Worm (Caenorhabditis elegans) whole organism, L4 larva: Measurements from ENCODE around the gene Y56A3A.41.

Experiments
- F10B5.3 ChIP-seq: sonication (generic microtip); optimal IDR thresholded peaks from 2 replicates; lab custom pipeline; 2016; ENCODE audit warnings: mild to moderate bottlenecking, missing genetic modification characterization, missing compliant biosample characterization
- F26F4.8 ChIP-seq: fragments of 200-800 bp; sonication (Bioruptor generic); conservative IDR thresholded peaks from 2 replicates; pipeline ENCODE4 v1.3.6; 2022; ENCODE audit warnings: missing genetic modification characterization, missing compliant biosample characterization
- F37D6.2 ChIP-seq: sonication (generic microtip); optimal IDR thresholded peaks from 2 replicates; lab custom pipeline; 2016; ENCODE audit warnings: mild to moderate bottlenecking, missing genetic modification characterization, missing compliant biosample characterization
- F44E2.7 ChIP-seq: fragments of 200-800 bp; sonication (Bioruptor generic); IDR thresholded peaks from 2 replicates; pipeline ENCODE4 v2.1.2; 2022; ENCODE audit warnings: missing genetic modification characterization, missing compliant biosample characterization
- T20F7.1 ChIP-seq: fragments of 200-800 bp; sonication (Bioruptor generic); optimal IDR thresholded peaks from 2 replicates; lab custom pipeline; 2018; ENCODE audit warnings: mild to moderate bottlenecking, missing genetic modification characterization, missing compliant biosample characterization
- T26A8.4 ChIP-seq: fragments of 200-800 bp; sonication (Bioruptor generic); IDR thresholded peaks from 2 replicates; pipeline ENCODE4 v1.3.6; 2022; ENCODE audit warnings: missing genetic modification characterization, missing compliant biosample characterization
- ceh-44 ChIP-seq: fragments of 200-800 bp; sonication (Bioruptor generic); IDR thresholded peaks from 2 replicates; pipeline ENCODE4 v1.3.6; 2022; ENCODE audit warnings: missing genetic modification reagents, missing genetic modification characterization, missing compliant biosample characterization
- ctbp-1 ChIP-seq: fragments of 200-800 bp; sonication (Bioruptor generic); IDR thresholded peaks from 2 replicates; pipeline ENCODE4 v1.3.6; 2022; ENCODE audit warnings: missing genetic modification reagents, missing genetic modification characterization, missing compliant biosample characterization
- daf-19 ChIP-seq: fragments of 200-800 bp; sonication (Bioruptor generic); conservative IDR thresholded peaks from 2 replicates; pipeline ENCODE4 v1.3.6; 2022; ENCODE audit warnings: missing genetic modification characterization, missing compliant biosample characterization
- daf-8 ChIP-seq: fragments of 200-800 bp; sonication (Bioruptor generic); IDR thresholded peaks from 2 replicates; pipeline ENCODE4 v1.3.6; 2022; ENCODE audit warnings: missing genetic modification characterization, missing compliant biosample characterization
- dpl-1 ChIP-seq: fragments of 150-350 bp; optimal IDR thresholded peaks from 2 replicates; lab custom pipeline; 2014; ENCODE audit warnings: missing biosample characterization, missing genetic modification reagents, missing genetic modification characterization
- dve-1 ChIP-seq: sonication (generic microtip); optimal IDR thresholded peaks from 2 replicates; lab custom pipeline; 2017; ENCODE audit warnings: antibody characterized with exemption, mild to moderate bottlenecking, missing genetic modification characterization, missing compliant biosample characterization; ENCODE audit not compliant: insufficient read depth
- egl-27 ChIP-seq: sonication (generic microtip); optimal IDR thresholded peaks from 3 replicates; lab custom pipeline; 2017; ENCODE audit warnings: missing biosample characterization, missing genetic modification reagents, missing genetic modification characterization
- egl-43 ChIP-seq: fragments of 200-800 bp; sonication (Bioruptor generic); IDR thresholded peaks from 2 replicates; pipeline ENCODE4 v1.3.6; 2022; ENCODE audit warnings: missing genetic modification reagents, missing genetic modification characterization, missing compliant biosample characterization
- gei-8 ChIP-seq: fragments of 200-800 bp; sonication (Bioruptor generic); optimal IDR thresholded peaks from 2 replicates; lab custom pipeline; 2018; ENCODE audit warnings: mild to moderate bottlenecking, missing genetic modification characterization, missing compliant biosample characterization
- hif-1 ChIP-seq, 2 experiments: sonication (generic microtip); optimal IDR thresholded peaks; 2 replicates each; lab custom pipeline; 2016 to 2017; ENCODE audit warnings: missing compliant biosample characterization in 2 of 2, missing genetic modification characterization in 2 of 2, missing genetic modification reagents in 2 of 2, missing genotype in 2 of 2, mild to moderate bottlenecking in 1 of 2
- hlh-11 ChIP-seq: fragments of 200-800 bp; sonication (Bioruptor generic); optimal IDR thresholded peaks from 2 replicates; lab custom pipeline; 2018; ENCODE audit warnings: mild to moderate bottlenecking, missing genetic modification characterization, missing compliant biosample characterization
- hlh-30 ChIP-seq: sonication (generic microtip); optimal IDR thresholded peaks from 2 replicates; lab custom pipeline; 2017; ENCODE audit warnings: antibody characterized with exemption, mild to moderate bottlenecking, missing genetic modification characterization, missing compliant biosample characterization; ENCODE audit not compliant: insufficient read depth
- jun-1 ChIP-seq: fragments of 150-350 bp; optimal IDR thresholded peaks from 2 replicates; lab custom pipeline; 2014; ENCODE audit warnings: missing biosample characterization, missing genetic modification reagents, missing genetic modification characterization
- lin-1 ChIP-seq: fragments of 200-800 bp; sonication (Bioruptor generic); IDR thresholded peaks from 2 replicates; pipeline ENCODE4 v1.3.6; 2022; ENCODE audit warnings: missing genetic modification reagents, missing genetic modification characterization, missing compliant biosample characterization
- lin-13 ChIP-seq: fragments of 150-350 bp; optimal IDR thresholded peaks from 2 replicates; lab custom pipeline; 2014; ENCODE audit warnings: missing biosample characterization, missing genetic modification reagents, missing genetic modification characterization
- lin-15B ChIP-seq: fragments of 150-350 bp; sonication (generic microtip); optimal IDR thresholded peaks from 3 replicates; lab custom pipeline; 2014; ENCODE audit warnings: missing biosample characterization, missing genetic modification characterization
- lin-29 ChIP-seq: fragments of 200-800 bp; sonication (Bioruptor generic); IDR thresholded peaks from 2 replicates; pipeline ENCODE4 v1.3.6; 2022; ENCODE audit warnings: missing genetic modification reagents, missing genetic modification characterization, missing compliant biosample characterization
- lin-38 ChIP-seq: fragments of 200-800 bp; sonication (Bioruptor generic); IDR thresholded peaks from 2 replicates; pipeline ENCODE4 v1.3.6; 2022; ENCODE audit warnings: missing genetic modification reagents, missing genetic modification characterization, missing compliant biosample characterization
- mdl-1 ChIP-seq, 2 experiments: fragments of 150-350 bp in 1 of 2; sonication (generic microtip) in 1 of 2; optimal IDR thresholded peaks; 2 replicates each; lab custom pipeline; 2014 to 2017; ENCODE audit warnings: missing biosample characterization in 2 of 2, missing genetic modification characterization in 2 of 2
- mdt-29 ChIP-seq: fragments of 200-800 bp; sonication (Bioruptor generic); IDR thresholded peaks from 2 replicates; pipeline ENCODE4 v1.3.6; 2022; ENCODE audit warnings: missing genetic modification reagents, missing genetic modification characterization, missing compliant biosample characterization
- mep-1 ChIP-seq: fragments of 150-350 bp; sonication (generic microtip); optimal IDR thresholded peaks from 3 replicates; lab custom pipeline; 2014; ENCODE audit warnings: missing biosample characterization, missing genetic modification characterization
- nhr-11 ChIP-seq: fragments of 150-350 bp; optimal IDR thresholded peaks from 2 replicates; lab custom pipeline; 2014; ENCODE audit warnings: missing biosample characterization, missing genetic modification characterization
- nhr-237 ChIP-seq: sonication (generic microtip); optimal IDR thresholded peaks from 2 replicates; lab custom pipeline; 2017; ENCODE audit warnings: missing biosample characterization, missing genetic modification characterization
- nhr-41 ChIP-seq: fragments of 200-800 bp; sonication (Bioruptor generic); IDR thresholded peaks from 2 replicates; pipeline ENCODE4 v1.3.6; 2022; ENCODE audit warnings: missing genetic modification reagents, missing genetic modification characterization, missing compliant biosample characterization
- nhr-42 ChIP-seq: fragments of 200-800 bp; sonication (Bioruptor generic); IDR thresholded peaks from 2 replicates; pipeline ENCODE4 v1.3.6; 2022; ENCODE audit warnings: missing genetic modification characterization, missing compliant biosample characterization
- nhr-48 ChIP-seq: sonication (generic microtip); optimal IDR thresholded peaks from 2 replicates; lab custom pipeline; 2016; ENCODE audit warnings: mild to moderate bottlenecking, missing genetic modification characterization, missing compliant biosample characterization
- pha-4 ChIP-seq, 2 experiments: fragments of 150-350 bp in 1 of 2; fragments of 200-800 bp in 1 of 2; sonication (Bioruptor generic) in 1 of 2; IDR thresholded peaks in 1 of 2; optimal IDR thresholded peaks in 1 of 2; 2 replicates each; pipeline versions ENCODE4 v1.3.6 to Lab custom; 2014 to 2022; ENCODE audit warnings: missing genetic modification characterization in 2 of 2, missing genetic modification reagents in 2 of 2, missing biosample characterization in 1 of 2, missing compliant biosample characterization in 1 of 2
- sdz-12 ChIP-seq: fragments of 200-800 bp; sonication (Bioruptor generic); optimal IDR thresholded peaks from 2 replicates; lab custom pipeline; 2018; ENCODE audit warnings: mild to moderate bottlenecking, missing genetic modification characterization, missing compliant biosample characterization
- set-16 ChIP-seq: fragments of 200-800 bp; sonication (Bioruptor generic); IDR thresholded peaks from 2 replicates; pipeline ENCODE4 v1.3.6; 2022; ENCODE audit warnings: missing genetic modification reagents, missing genetic modification characterization, missing compliant biosample characterization
- snpc-1.2 ChIP-seq: fragments of 200-800 bp; sonication (Bioruptor generic); IDR thresholded peaks from 2 replicates; pipeline ENCODE4 v1.3.6; 2022; ENCODE audit warnings: missing genetic modification reagents, missing genetic modification characterization, missing compliant biosample characterization
- snpc-4 ChIP-seq: fragments of 150-350 bp; optimal IDR thresholded peaks from 2 replicates; lab custom pipeline; 2014; ENCODE audit warnings: missing biosample characterization, missing genetic modification characterization
- spr-1 ChIP-seq: sonication (generic microtip); optimal IDR thresholded peaks from 2 replicates; lab custom pipeline; 2016; ENCODE audit warnings: mild to moderate bottlenecking, missing genetic modification characterization, missing compliant biosample characterization
- spr-3 ChIP-seq: fragments of 200-800 bp; sonication (Bioruptor generic); optimal IDR thresholded peaks from 2 replicates; lab custom pipeline; 2018; ENCODE audit warnings: mild to moderate bottlenecking, missing genetic modification characterization, missing compliant biosample characterization
- tra-1 ChIP-seq: fragments of 200-800 bp; sonication (Bioruptor generic); IDR thresholded peaks from 2 replicates; pipeline ENCODE4 v1.3.6; 2022; ENCODE audit warnings: missing genetic modification reagents, missing genetic modification characterization, missing compliant biosample characterization
- unc-130 ChIP-seq: sonication (generic microtip); optimal IDR thresholded peaks from 2 replicates; lab custom pipeline; 2016; ENCODE audit warnings: missing genetic modification reagents, missing genetic modification characterization, missing compliant biosample characterization
- vab-7 ChIP-seq: fragments of 200-800 bp; sonication (Bioruptor generic); IDR thresholded peaks from 2 replicates; pipeline ENCODE4 v1.3.6; 2022; ENCODE audit warnings: missing genetic modification reagents, missing genetic modification characterization, missing compliant biosample characterization
- zag-1 ChIP-seq: fragments of 150-350 bp; optimal IDR thresholded peaks from 2 replicates; lab custom pipeline; 2014; ENCODE audit warnings: missing biosample characterization, missing genetic modification characterization
- zip-2 ChIP-seq: fragments of 150-350 bp; optimal IDR thresholded peaks from 2 replicates; lab custom pipeline; 2014; ENCODE audit warnings: missing biosample characterization, missing genetic modification characterization
- ztf-11 ChIP-seq: fragments of 150-350 bp; optimal IDR thresholded peaks from 2 replicates; lab custom pipeline; 2014; ENCODE audit warnings: missing biosample characterization, missing genetic modification characterization

The Y56A3A.41 gene

DNA sequence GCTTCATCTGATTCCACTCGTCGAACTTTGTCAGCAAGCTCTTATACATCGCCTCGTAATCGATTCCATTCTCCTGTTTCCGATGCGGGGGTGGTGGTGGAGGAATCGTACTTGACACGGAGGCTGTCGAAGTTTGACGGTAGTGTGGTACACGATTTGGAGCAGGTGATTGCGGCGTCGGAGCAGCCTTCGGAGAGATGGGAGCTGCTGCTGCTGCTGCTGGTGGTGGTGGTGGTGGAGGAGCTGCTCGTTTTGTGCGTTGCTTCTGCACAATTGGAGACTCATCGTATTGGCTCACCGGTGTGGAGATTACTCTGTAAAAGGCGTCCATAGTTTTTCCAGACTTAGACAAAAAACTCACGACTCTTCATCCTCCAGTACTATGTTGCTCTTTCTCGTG is 18.6 kb downstream of the Y56A3A.41 start:
- peak; percentile 81 for TF ChIP-seq set-16
- TF ChIP-seq pha-4 (GFP tag; IDR thresholded peaks at IDR 0.05; lab: Robert Waterston, UW) = peak; percentile 25; the same call in 1 of the 2 replicates
- TF ChIP-seq pha-4 (tag; optimal IDR thresholded peaks at IDR 0.05; lab: Kevin White, UChicago) = no peak
- no peak for TF ChIP-seq ztf-11
- TF ChIP-seq daf-19 (GFP tag; lab: Robert Waterston, UW) = no peak
- no peak for TF ChIP-seq dve-1 (tag; lab: Kevin White, UChicago)
- TF ChIP-seq egl-27 (tag; lab: Kevin White, UChicago) = no peak
- TF ChIP-seq nhr-11 (tag; lab: Kevin White, UChicago) = no peak

DNA sequence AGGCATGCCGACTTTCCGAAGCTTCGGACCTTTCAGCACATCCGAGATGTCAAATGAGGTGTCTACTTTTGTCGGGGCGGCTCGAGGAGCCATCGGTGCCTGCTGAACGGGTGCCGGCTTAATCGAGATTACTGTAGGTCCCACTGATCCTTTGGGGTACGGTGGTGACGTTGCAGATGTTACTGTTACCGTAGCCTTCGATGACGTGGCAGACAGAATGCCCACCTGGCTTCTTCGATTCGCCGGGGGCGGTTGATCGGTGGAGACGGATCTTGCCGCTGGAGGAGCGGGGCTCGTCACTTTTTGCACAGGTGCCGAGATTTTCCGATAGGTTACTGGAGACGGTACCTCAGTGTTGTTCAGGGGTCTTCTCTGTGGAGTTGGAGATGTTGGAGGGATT is 21.2 kb downstream of the Y56A3A.41 start:
- TF ChIP-seq daf-8 (GFP tag; lab: Robert Waterston, UW) = no peak
- TF ChIP-seq set-16 = peak; percentile 75; the same call in 1 of the 2 replicates

DNA sequence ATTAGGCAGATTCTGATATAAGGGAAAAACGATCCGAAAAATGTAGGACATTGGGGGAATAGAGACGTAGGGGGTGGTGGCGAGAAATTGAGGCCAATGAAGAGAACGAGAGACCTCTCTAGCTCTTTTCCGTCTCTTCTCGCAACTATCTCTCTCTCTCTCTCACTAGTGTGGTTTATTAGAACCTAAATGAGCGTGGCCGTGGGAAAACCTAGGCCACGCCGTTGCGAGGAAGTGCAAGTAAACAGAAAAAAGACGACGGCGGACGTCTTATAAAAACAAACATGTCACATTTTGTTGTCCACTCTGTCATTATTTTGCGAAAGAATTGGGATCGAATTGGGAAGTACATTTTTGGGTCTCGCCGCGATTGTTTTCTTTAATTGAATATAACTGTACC is 22.8 kb downstream of the Y56A3A.41 start:
- TF ChIP-seq hif-1 (tag; optimal IDR thresholded peaks at IDR 0.05; lab: Kevin White, UChicago) (peak in 1 of 2 experiments; percentile 90), spr-3 (GFP tag; lab: Kevin White, UChicago) (peak; percentile 43), pha-4 (GFP tag; IDR thresholded peaks at IDR 0.05; lab: Robert Waterston, UW) (peak; percentile 67), pha-4 (tag; optimal IDR thresholded peaks at IDR 0.05; lab: Kevin White, UChicago) (peak; percentile 96), snpc-4 (tag; lab: Kevin White, UChicago) (peak; percentile 61), F37D6.2 (tag; lab: Kevin White, UChicago) (peak; percentile 60), jun-1 (peak; percentile 9), lin-1 (0 out of 2 replicates have a peak, but pooled peaks have one; percentile 36), nhr-237 (peak; percentile 3), F26F4.8 (GFP tag; lab: Robert Waterston, UW) (no peak), tra-1 (peak; percentile 55; the same call in 1 of the 2 replicates), mdl-1 (tag; optimal IDR thresholded peaks at IDR 0.05; lab: Kevin White, UChicago) (peak in 1 of 2 experiments; percentile 74), ceh-44 (GFP tag; lab: Robert Waterston, UW) (peak; percentile 79; the same call in 1 of the 2 replicates), dpl-1 (GFP tag; lab: Kevin White, UChicago) (peak; percentile 75), gei-8 (peak; percentile 14), spr-1 (tag; lab: Kevin White, UChicago) (peak; percentile 50), zag-1 (tag; lab: Kevin White, UChicago) (no peak), egl-27 (tag; lab: Kevin White, UChicago) (no peak), hlh-30 (tag; lab: Kevin White, UChicago) (peak; percentile 86), zip-2 (no peak), T26A8.4 (GFP tag; lab: Robert Waterston, UW) (peak; percentile 56; the same call in 1 of the 2 replicates), mdt-29 (GFP tag; lab: Robert Waterston, UW) (no peak), hlh-11 (tag; lab: Kevin White, UChicago) (peak; percentile 87), snpc-1.2 (no peak), lin-15B (no peak), mep-1 (tag; lab: Kevin White, UChicago) (peak; percentile 92), unc-130 (GFP tag; lab: Kevin White, UChicago) (no peak), egl-43 (GFP tag; lab: Robert Waterston, UW) (0 out of 2 replicates have a peak, but pooled peaks have one; percentile 23), nhr-42 (GFP tag; lab: Robert Waterston, UW) (no peak), nhr-48 (peak; percentile 25), F10B5.3 (tag; lab: Kevin White, UChicago) (no peak), lin-38 (GFP tag; lab: Robert Waterston, UW) (peak; percentile 74), nhr-41 (no peak), F44E2.7 (GFP tag; lab: Robert Waterston, UW) (no peak), lin-29 (GFP tag; lab: Robert Waterston, UW) (no peak), ctbp-1 (GFP tag; lab: Robert Waterston, UW) (0 out of 2 replicates have a peak, but pooled peaks have one; percentile 35), lin-13 (GFP tag; lab: Kevin White, UChicago) (peak; percentile 84), sdz-12 (GFP tag; lab: Kevin White, UChicago) (no peak), dve-1 (tag; lab: Kevin White, UChicago) (peak; percentile 91), vab-7 (GFP tag; lab: Robert Waterston, UW) (0 out of 2 replicates have a peak, but pooled peaks have one; percentile 32), T20F7.1 (no peak), nhr-11 (tag; lab: Kevin White, UChicago) (peak; percentile 87)
